Worm (Caenorhabditis elegans): Measurements from ENCODE around the gene pkc-3.

The pkc-3 gene

DNA sequence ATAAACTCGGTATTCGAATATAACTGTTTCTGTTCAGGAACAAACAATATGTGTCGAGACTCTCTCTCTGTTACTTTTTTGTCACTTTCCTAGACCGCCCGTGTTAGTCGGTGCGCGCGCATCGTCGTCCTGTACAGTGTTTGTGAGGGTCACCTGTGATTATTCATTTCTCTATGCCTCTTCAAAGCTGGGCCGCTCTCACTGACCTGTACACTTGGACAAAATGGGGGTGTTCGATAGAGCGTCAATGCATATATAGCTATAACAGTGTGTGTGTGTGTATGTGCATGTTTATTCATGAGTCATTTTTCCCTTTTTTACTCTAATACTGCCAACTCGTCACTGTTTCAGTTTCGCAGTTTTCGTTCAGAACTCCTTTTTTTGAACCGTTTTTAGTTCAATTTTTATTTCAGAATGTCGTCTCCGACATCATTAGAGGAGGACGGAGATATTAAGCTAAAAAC lies at the start of gene pkc-3 (continued):
- peak; percentile 39; the same call in 1 of the 2 replicates for TF ChIP-seq rcor-1 (GFP tag; IDR thresholded peaks at IDR 0.05)
- no peak for TF ChIP-seq cebp-1 (GFP tag; IDR thresholded peaks at IDR 0.05)
- TF ChIP-seq cebp-1 (tag; optimal IDR thresholded peaks at IDR 0.05), result peak; percentile 65
- peak; percentile 51 for TF ChIP-seq ztf-26 (tag; optimal IDR thresholded peaks at IDR 0.05)
- TF ChIP-seq zim-3 (tag; optimal IDR thresholded peaks at IDR 0.05), result no peak
- TF ChIP-seq athp-1 (tag; optimal IDR thresholded peaks at IDR 0.05), result peak; percentile 83
- peak; percentile 72 for TF ChIP-seq nfyb-1 (GFP tag; IDR thresholded peaks at IDR 0.05)
- TF ChIP-seq him-1 (tag; optimal IDR thresholded peaks at IDR 0.05), result no peak
- TF ChIP-seq egl-18 (GFP tag; IDR thresholded peaks at IDR 0.05), result 0 out of 2 replicates have a peak, but pooled peaks have one; percentile 3
- peak; percentile 78 for TF ChIP-seq ekl-4 (GFP tag; IDR thresholded peaks at IDR 0.05)
- TF ChIP-seq Y67H2A.10 (GFP tag; conservative IDR thresholded peaks at IDR 0.05), result no peak
- peak; percentile 37 for TF ChIP-seq F22D6.2 (tag; optimal IDR thresholded peaks at IDR 0.05)
- TF ChIP-seq fkh-3 (tag; optimal IDR thresholded peaks at IDR 0.05), result no peak
- TF ChIP-seq attf-3 (GFP tag; conservative IDR thresholded peaks at IDR 0.05), result no peak; the same call in 1 of the 2 replicates
- no peak for TF ChIP-seq rec-8 (tag; optimal IDR thresholded peaks at IDR 0.05)
- peak; percentile 75 for TF ChIP-seq hsf-1 (GFP tag; IDR thresholded peaks at IDR 0.05)
- TF ChIP-seq hlh-26 (GFP tag; conservative IDR thresholded peaks at IDR 0.05), result no peak
- TF ChIP-seq efl-1 (GFP tag; optimal IDR thresholded peaks at IDR 0.05), result peak; percentile 63
- TF ChIP-seq nhr-179 (tag; optimal IDR thresholded peaks at IDR 0.05), result no peak
- no peak for TF ChIP-seq Y53F4B.3 (GFP tag; IDR thresholded peaks at IDR 0.05)
- TF ChIP-seq aptf-3 (GFP tag; IDR thresholded peaks at IDR 0.05), result no peak
- TF ChIP-seq snpc-4 (GFP tag; optimal IDR thresholded peaks at IDR 0.05), result no peak
- peak; percentile 13 to 64 (median 54) for TF ChIP-seq snpc-4 (tag; optimal IDR thresholded peaks at IDR 0.05)
- no peak for TF ChIP-seq F23B12.7 (tag; optimal IDR thresholded peaks at IDR 0.05; ENCODE audit: insufficient read depth)
- TF ChIP-seq ceh-79 (tag; optimal IDR thresholded peaks at IDR 0.05), result no peak
- TF ChIP-seq let-607 (tag; optimal IDR thresholded peaks at IDR 0.05), result peak; percentile 50 to 78
- TF ChIP-seq ama-1 (optimal IDR thresholded peaks at IDR 0.05), result peak; percentile 79
- TF ChIP-seq ama-1 (GFP tag; optimal IDR thresholded peaks at IDR 0.05), result no peak
- peak; percentile 70 for TF ChIP-seq nhr-90 (tag; optimal IDR thresholded peaks at IDR 0.05)
- TF ChIP-seq attf-5 (GFP tag; optimal IDR thresholded peaks at IDR 0.05), result peak; percentile 87
- TF ChIP-seq Y95B8A.8 (GFP tag; IDR thresholded peaks at IDR 0.05), result peak; percentile 88
- TF ChIP-seq lin-40 (tag; optimal IDR thresholded peaks at IDR 0.05), result peak; percentile 62

ce11 chrII:5330206-5330686 lies 49.6 kb upstream of the pkc-3 start:
- peak; percentile 84 for TF ChIP-seq nhr-80 (tag; optimal IDR thresholded peaks at IDR 0.05)
- TF ChIP-seq zfh-2 (GFP tag; conservative IDR thresholded peaks at IDR 0.05), result 0 out of 2 replicates have a peak, but pooled peaks have one; percentile 9
- TF ChIP-seq ztf-3 (GFP tag; optimal IDR thresholded peaks at IDR 0.05), result no peak
- no peak for TF ChIP-seq rcor-1 (GFP tag; IDR thresholded peaks at IDR 0.05)
- no peak for TF ChIP-seq ceh-79 (tag; optimal IDR thresholded peaks at IDR 0.05)
- TF ChIP-seq tlf-1 (GFP tag; optimal IDR thresholded peaks at IDR 0.05), result peak; percentile 57
- TF ChIP-seq sdz-38 (tag; optimal IDR thresholded peaks at IDR 0.05), result no peak
- no peak for TF ChIP-seq F23B12.7 (tag; optimal IDR thresholded peaks at IDR 0.05; ENCODE audit: insufficient read depth)
- no peak for TF ChIP-seq mxl-1 (tag; optimal IDR thresholded peaks at IDR 0.05)
- peak; percentile 70 for TF ChIP-seq nfyb-1 (GFP tag; IDR thresholded peaks at IDR 0.05)
- TF ChIP-seq dpl-1 (GFP tag; optimal IDR thresholded peaks at IDR 0.05), result no peak
- no peak for TF ChIP-seq athp-1 (tag; optimal IDR thresholded peaks at IDR 0.05)
- TF ChIP-seq efl-1 (GFP tag; optimal IDR thresholded peaks at IDR 0.05), result no peak
- TF ChIP-seq madf-6 (GFP tag; IDR thresholded peaks at IDR 0.05), result no peak
- peak; percentile 77 for TF ChIP-seq cebp-1 (GFP tag; IDR thresholded peaks at IDR 0.05)
- peak; percentile 94 for TF ChIP-seq cebp-1 (tag; optimal IDR thresholded peaks at IDR 0.05)
- TF ChIP-seq akir-1 (GFP tag; optimal IDR thresholded peaks at IDR 0.05), result no peak
- peak; percentile 62; the same call in 1 of the 2 replicates for TF ChIP-seq pbrm-1 (GFP tag; IDR thresholded peaks at IDR 0.05)
- peak; percentile 47 for TF ChIP-seq nhr-90 (tag; optimal IDR thresholded peaks at IDR 0.05)
- TF ChIP-seq dox-1 (GFP tag; IDR thresholded peaks at IDR 0.05), result peak; percentile 75
- TF ChIP-seq rpc-1 (optimal IDR thresholded peaks at IDR 0.05), result no peak
- TF ChIP-seq rpc-1 (tag; optimal IDR thresholded peaks at IDR 0.05), result no peak
- TF ChIP-seq lin-35 (GFP tag; optimal IDR thresholded peaks at IDR 0.05), result peak in 1 of 3 experiments; percentile 18
- TF ChIP-seq C06A6.2 (GFP tag; conservative IDR thresholded peaks at IDR 0.05), result no peak
- TF ChIP-seq ztf-28 (GFP tag; IDR thresholded peaks at IDR 0.05), result no peak
- TF ChIP-seq T07F8.4 (tag; optimal IDR thresholded peaks at IDR 0.05), result no peak
